Fruit fly (Drosophila melanogaster): ENCODE data around the gene CG7542.

dm6 chr3L:17563536-17564257, 14.1 kb downstream of the CG7542 start:
- no peak for TF ChIP-seq psq (optimal IDR thresholded peaks at IDR 0.05)
- TF ChIP-seq insv (optimal IDR thresholded peaks at IDR 0.05) = no peak
- TF ChIP-seq ttk (optimal IDR thresholded peaks at IDR 0.05) = no peak
- TF ChIP-seq h (optimal IDR thresholded peaks at IDR 0.05) = no peak
- TF ChIP-seq Sin3A (optimal IDR thresholded peaks at IDR 0.05) = no peak
- TF ChIP-seq Myc (optimal IDR thresholded peaks at IDR 0.05) = no peak

Data from Kc167 (cell line).